Worm (Caenorhabditis elegans) whole organism, L3 larva: ENCODE data around the gene C04E6.12.

Source experiments
- R02D3.7 ChIP-seq: fragments of 150-350 bp; optimal IDR thresholded peaks from 2 replicates; lab custom pipeline; 2014; ENCODE audit warnings: missing biosample characterization, missing genetic modification characterization
- ZK546.5 ChIP-seq: sonication (generic microtip); optimal IDR thresholded peaks from 2 replicates; lab custom pipeline; 2017; ENCODE audit warnings: missing biosample characterization, missing genetic modification characterization
- aly-2 ChIP-seq: fragments of 150-350 bp; optimal IDR thresholded peaks from 2 replicates; lab custom pipeline; 2014; ENCODE audit warnings: missing biosample characterization, missing genetic modification characterization
- ama-1 ChIP-seq: fragments of 150-350 bp; optimal IDR thresholded peaks from 2 replicates; lab custom pipeline; 2018
- ceh-28 ChIP-seq: fragments of 150-350 bp; optimal IDR thresholded peaks from 2 replicates; lab custom pipeline; 2014; ENCODE audit warnings: missing biosample characterization, missing genetic modification reagents, missing genetic modification characterization
- ceh-82 ChIP-seq: fragments of 150-350 bp; optimal IDR thresholded peaks from 2 replicates; lab custom pipeline; 2014; ENCODE audit warnings: missing biosample characterization, missing genetic modification characterization
- daf-12 ChIP-seq: fragments of 150-350 bp; optimal IDR thresholded peaks from 2 replicates; lab custom pipeline; 2014; ENCODE audit warnings: missing biosample characterization, missing genetic modification reagents, missing genetic modification characterization
- egl-27 ChIP-seq: sonication (generic microtip); optimal IDR thresholded peaks from 4 replicates; lab custom pipeline; 2017; ENCODE audit warnings: missing biosample characterization, missing genetic modification reagents, missing genetic modification characterization
- elt-1 ChIP-seq: fragments of 150-350 bp; optimal IDR thresholded peaks from 2 replicates; lab custom pipeline; 2014; ENCODE audit warnings: missing biosample characterization, missing genetic modification characterization
- elt-2 ChIP-seq: sonication (generic microtip); optimal IDR thresholded peaks from 2 replicates; lab custom pipeline; 2016; ENCODE audit warnings: missing genetic modification reagents, mild to moderate bottlenecking, missing genetic modification characterization, missing compliant biosample characterization
- elt-3 ChIP-seq, 3 experiments: fragments of 150-350 bp in 1 of 3; sonication (generic microtip) in 2 of 3; optimal IDR thresholded peaks; 2 replicates in 2 of 3; 4 replicates in 1 of 3; lab custom pipeline; 2014 to 2017; ENCODE audit warnings: missing biosample characterization in 3 of 3, missing genetic modification characterization in 3 of 3
- eor-1 ChIP-seq, 2 experiments: fragments of 150-350 bp; optimal IDR thresholded peaks; 2 replicates each; lab custom pipeline; 2014 to 2018; ENCODE audit warnings: missing biosample characterization in 2 of 2, missing genetic modification characterization in 2 of 2
- fkh-10 ChIP-seq: sonication (generic microtip); optimal IDR thresholded peaks from 2 replicates; lab custom pipeline; 2017; ENCODE audit warnings: missing biosample characterization, missing genetic modification reagents, missing genetic modification characterization
- hmg-11 ChIP-seq: sonication (generic microtip); optimal IDR thresholded peaks from 2 replicates; lab custom pipeline; 2016; ENCODE audit warnings: missing genetic modification characterization, missing compliant biosample characterization
- lin-15B ChIP-seq: fragments of 150-350 bp; optimal IDR thresholded peaks from 2 replicates; lab custom pipeline; 2014; ENCODE audit warnings: missing biosample characterization, missing genetic modification characterization
- lin-39 ChIP-seq: fragments of 150-350 bp; optimal IDR thresholded peaks from 2 replicates; lab custom pipeline; 2018; ENCODE audit warnings: missing biosample characterization, missing genetic modification reagents, missing genetic modification characterization
- nfya-1 ChIP-seq: sonication (generic microtip); optimal IDR thresholded peaks from 2 replicates; lab custom pipeline; 2017; ENCODE audit warnings: missing genetic modification characterization, mild to moderate bottlenecking, missing compliant biosample characterization, antibody characterized with exemption, moderate library complexity; ENCODE audit not compliant: insufficient read depth
- nhr-11 ChIP-seq: fragments of 150-350 bp; optimal IDR thresholded peaks from 2 replicates; lab custom pipeline; 2014; ENCODE audit warnings: missing biosample characterization, missing genetic modification characterization
- nhr-12 ChIP-seq: fragments of 150-350 bp; optimal IDR thresholded peaks from 2 replicates; lab custom pipeline; 2014; ENCODE audit warnings: missing biosample characterization, missing genetic modification characterization
- nhr-25 ChIP-seq: sonication (generic microtip); optimal IDR thresholded peaks from 2 replicates; lab custom pipeline; 2017; ENCODE audit warnings: missing biosample characterization, missing genetic modification characterization
- nhr-28 ChIP-seq: fragments of 150-350 bp; optimal IDR thresholded peaks from 2 replicates; lab custom pipeline; 2014; ENCODE audit warnings: missing biosample characterization, missing genetic modification characterization
- nhr-76 ChIP-seq: fragments of 150-350 bp; sonication (generic microtip); optimal IDR thresholded peaks from 5 replicates; lab custom pipeline; 2014; ENCODE audit warnings: missing biosample characterization, missing genetic modification characterization
- nhr-77 ChIP-seq: fragments of 150-350 bp; optimal IDR thresholded peaks from 2 replicates; lab custom pipeline; 2014; ENCODE audit warnings: missing biosample characterization, missing genetic modification characterization
- pha-4 ChIP-seq: fragments of 150-350 bp; optimal IDR thresholded peaks from 2 replicates; lab custom pipeline; 2014; ENCODE audit warnings: missing biosample characterization, missing genetic modification reagents, missing genetic modification characterization
- pqm-1 ChIP-seq: fragments of 150-350 bp; optimal IDR thresholded peaks from 2 replicates; lab custom pipeline; 2017; ENCODE audit warnings: missing biosample characterization, missing genetic modification characterization, inconsistent platforms
- sea-2 ChIP-seq: fragments of 150-350 bp; sonication (generic microtip); optimal IDR thresholded peaks from 4 replicates; lab custom pipeline; 2014; ENCODE audit warnings: missing biosample characterization, missing genetic modification reagents, missing genetic modification characterization
- skn-1 ChIP-seq: fragments of 150-350 bp; optimal IDR thresholded peaks from 2 replicates; lab custom pipeline; 2014; ENCODE audit warnings: missing biosample characterization, missing genetic modification characterization
- snpc-4 ChIP-seq: fragments of 150-350 bp; optimal IDR thresholded peaks from 2 replicates; lab custom pipeline; 2014; ENCODE audit warnings: missing biosample characterization, missing genetic modification characterization
- tbx-2 ChIP-seq: sonication (generic microtip); optimal IDR thresholded peaks from 2 replicates; lab custom pipeline; 2016; ENCODE audit warnings: mild to moderate bottlenecking, missing genetic modification characterization, missing compliant biosample characterization
- unc-39 ChIP-seq: sonication (generic microtip); optimal IDR thresholded peaks from 4 replicates; lab custom pipeline; 2017; ENCODE audit warnings: missing biosample characterization, missing genetic modification characterization
- unc-62 ChIP-seq: fragments of 150-350 bp; sonication (generic microtip); optimal IDR thresholded peaks from 4 replicates; lab custom pipeline; 2014; ENCODE audit warnings: missing biosample characterization, missing genetic modification reagents, missing genetic modification characterization
- ztf-11 ChIP-seq: fragments of 150-350 bp; optimal IDR thresholded peaks from 2 replicates; lab custom pipeline; 2014; ENCODE audit warnings: missing biosample characterization, missing genetic modification characterization

Gene C04E6.12

ce11 chrV:5876966-5877365 is 42.8 kb downstream of the C04E6.12 start:
- TF ChIP-seq nfya-1 (tag; lab: Kevin White, UChicago) (no peak), ZK546.5 (tag; lab: Kevin White, UChicago) (no peak), nhr-11 (no peak), unc-39 (no peak), pha-4 (tag; lab: Kevin White, UChicago) (no peak), elt-1 (tag; lab: Kevin White, UChicago) (no peak), snpc-4 (tag; lab: Kevin White, UChicago) (no peak), ceh-82 (tag; lab: Kevin White, UChicago) (no peak), pqm-1 (tag; lab: Kevin White, UChicago) (no peak), fkh-10 (GFP tag; lab: Kevin White, UChicago) (no peak), egl-27 (no peak)

ce11 chrV:5871759-5872158 is 48.0 kb downstream of the C04E6.12 start, which contains the start of gene C02G6.2:
Gene C02G6.2 (plus strand): TSS chrV:5872059.
- TF ChIP-seq sea-2 (GFP tag; lab: Kevin White, UChicago) (no peak), eor-1 (tag; optimal IDR thresholded peaks at IDR 0.05; lab: Kevin White, UChicago) (no peak), skn-1 (tag; lab: Kevin White, UChicago) (no peak), nhr-28 (tag; lab: Kevin White, UChicago) (no peak), lin-39 (tag; lab: Kevin White, UChicago) (no peak), ceh-82 (tag; lab: Kevin White, UChicago) (no peak), aly-2 (no peak), nhr-12 (tag; lab: Kevin White, UChicago) (no peak), tbx-2 (tag; lab: Kevin White, UChicago) (no peak), hmg-11 (tag; lab: Kevin White, UChicago) (no peak), nhr-25 (no peak), egl-27 (no peak), elt-1 (tag; lab: Kevin White, UChicago) (no peak), nfya-1 (tag; lab: Kevin White, UChicago) (no peak), snpc-4 (tag; lab: Kevin White, UChicago) (no peak), pha-4 (tag; lab: Kevin White, UChicago) (no peak), fkh-10 (GFP tag; lab: Kevin White, UChicago) (no peak), ceh-28 (tag; lab: Kevin White, UChicago) (no peak)
- TF ChIP-seq, all 47 proteins: peak for 0

- TF ChIP-seq ama-1 (no peak), lin-39 (tag; lab: Kevin White, UChicago) (no peak), lin-15B (tag; lab: Kevin White, UChicago) (no peak), R02D3.7 (no peak), egl-27 (no peak), unc-62 (no peak), aly-2 (no peak), ztf-11 (no peak), elt-2 (tag; lab: Kevin White, UChicago) (no peak), unc-39 (no peak), eor-1 (tag; optimal IDR thresholded peaks at IDR 0.05; lab: Kevin White, UChicago) (no peak), pqm-1 (tag; lab: Kevin White, UChicago) (no peak), daf-12 (tag; lab: Kevin White, UChicago) (no peak), elt-3 (tag; optimal IDR thresholded peaks at IDR 0.05; lab: Kevin White, UChicago) (no peak), nhr-76 (tag; lab: Kevin White, UChicago) (no peak), nhr-77 (tag; lab: Kevin White, UChicago) (no peak), ceh-28 (tag; lab: Kevin White, UChicago) (no peak)
- TF ChIP-seq, all 47 proteins: peak for 0
These were observed 50.6 kb downstream of the C04E6.12 start, which contains the start of gene F26F12.4 for ce11 chrV:5869227-5869626. Gene F26F12.4 (minus strand): TSS chrV:5869327.
